Worm (Caenorhabditis elegans) whole organism, young adult: Measurements from ENCODE around the gene glb-11.

ENCODE experiments used
- B0019.2 ChIP-seq: fragments of 200-800 bp; sonication (Bioruptor generic); conservative IDR thresholded peaks from 2 replicates; pipeline ENCODE4 v1.3.6; 2022; ENCODE audit warnings: missing genetic modification reagents, missing genetic modification characterization, missing compliant biosample characterization
- B0261.1 ChIP-seq: sonication (generic microtip); optimal IDR thresholded peaks from 2 replicates; lab custom pipeline; 2016; ENCODE audit warnings: mild to moderate bottlenecking, missing genetic modification characterization, moderate library complexity, missing compliant biosample characterization
- C06A6.2 ChIP-seq: fragments of 200-800 bp; sonication (Bioruptor generic); conservative IDR thresholded peaks from 2 replicates; pipeline ENCODE4 v1.3.6; 2022; ENCODE audit warnings: missing genetic modification characterization, missing compliant biosample characterization
- F37B4.10 ChIP-seq: fragments of 200-800 bp; sonication (Bioruptor generic); IDR thresholded peaks from 2 replicates; pipeline ENCODE4 v1.3.6; 2022; ENCODE audit warnings: missing genetic modification characterization, missing compliant biosample characterization
- F39B2.1 ChIP-seq: fragments of 200-800 bp; sonication (Bioruptor generic); IDR thresholded peaks from 2 replicates; pipeline ENCODE4 v1.3.6; 2022; ENCODE audit warnings: missing genetic modification reagents, missing genetic modification characterization, missing compliant biosample characterization
- Y95B8A.8 ChIP-seq: fragments of 200-800 bp; sonication (Bioruptor generic); IDR thresholded peaks from 2 replicates; pipeline ENCODE4 v1.3.6; 2022; ENCODE audit warnings: missing genetic modification reagents, missing genetic modification characterization, missing compliant biosample characterization
- bed-1 ChIP-seq: fragments of 200-800 bp; sonication (Bioruptor generic); IDR thresholded peaks from 2 replicates; pipeline ENCODE4 v1.3.6; 2022; ENCODE audit warnings: missing genetic modification reagents, missing genetic modification characterization, missing compliant biosample characterization
- bed-2 ChIP-seq: fragments of 200-800 bp; sonication (Bioruptor generic); IDR thresholded peaks from 2 replicates; pipeline ENCODE4 v1.3.6; 2022; ENCODE audit warnings: missing genetic modification reagents, missing genetic modification characterization, missing compliant biosample characterization
- ceh-100 ChIP-seq: fragments of 200-800 bp; sonication (Bioruptor generic); IDR thresholded peaks from 2 replicates; pipeline ENCODE4 v1.3.6; 2022; ENCODE audit warnings: missing genetic modification reagents, missing genetic modification characterization, missing compliant biosample characterization
- ceh-58 ChIP-seq: fragments of 200-800 bp; sonication (Bioruptor generic); IDR thresholded peaks from 2 replicates; pipeline ENCODE4 v1.3.6; 2022; ENCODE audit warnings: missing genetic modification characterization, missing compliant biosample characterization
- ceh-79 ChIP-seq: sonication (generic microtip); optimal IDR thresholded peaks from 2 replicates; lab custom pipeline; 2017; ENCODE audit warnings: mild to moderate bottlenecking, missing genetic modification characterization, missing compliant biosample characterization
- die-1 ChIP-seq: sonication (generic microtip); optimal IDR thresholded peaks from 2 replicates; lab custom pipeline; 2016; ENCODE audit warnings: missing genotype, mild to moderate bottlenecking, missing genetic modification characterization, missing compliant biosample characterization
- dpff-1 ChIP-seq: sonication (generic microtip); optimal IDR thresholded peaks from 2 replicates; lab custom pipeline; 2017; ENCODE audit warnings: mild to moderate bottlenecking, missing genetic modification characterization, missing compliant biosample characterization
- dpl-1 ChIP-seq: fragments of 150-350 bp; optimal IDR thresholded peaks from 2 replicates; lab custom pipeline; 2014; ENCODE audit warnings: missing biosample characterization, missing genetic modification reagents, missing genetic modification characterization
- efl-1 ChIP-seq: fragments of 150-350 bp; optimal IDR thresholded peaks from 2 replicates; lab custom pipeline; 2014; ENCODE audit warnings: missing biosample characterization, missing genetic modification reagents, missing genetic modification characterization
- hlh-12 ChIP-seq: sonication (generic microtip); optimal IDR thresholded peaks from 2 replicates; lab custom pipeline; 2016; ENCODE audit warnings: missing genetic modification characterization, missing compliant biosample characterization
- hlh-26 ChIP-seq: fragments of 200-800 bp; sonication (Bioruptor generic); conservative IDR thresholded peaks from 2 replicates; pipeline ENCODE4 v1.3.6; 2022; ENCODE audit warnings: missing genetic modification reagents, missing genetic modification characterization, missing compliant biosample characterization
- hmg-1.2 ChIP-seq: fragments of 200-800 bp; sonication (Bioruptor generic); IDR thresholded peaks from 2 replicates; pipeline ENCODE4 v1.3.6; 2022; ENCODE audit warnings: missing genetic modification reagents, missing genetic modification characterization, missing compliant biosample characterization
- hrde-1 ChIP-seq: sonication (generic microtip); optimal IDR thresholded peaks from 2 replicates; lab custom pipeline; 2016; ENCODE audit warnings: missing genetic modification characterization, mild to moderate bottlenecking, missing compliant biosample characterization, moderate library complexity, missing genotype, missing genetic modification reagents, borderline replicate concordance
- lag-1 ChIP-seq: fragments of 200-800 bp; sonication (Bioruptor generic); IDR thresholded peaks from 2 replicates; pipeline ENCODE4 v1.3.6; 2022; ENCODE audit warnings: missing genetic modification reagents, missing genetic modification characterization, missing compliant biosample characterization
- let-526 ChIP-seq: fragments of 200-800 bp; sonication (Bioruptor generic); IDR thresholded peaks from 2 replicates; pipeline ENCODE4 v1.3.6; 2022; ENCODE audit warnings: missing genetic modification reagents, missing genetic modification characterization, missing compliant biosample characterization
- let-607 ChIP-seq, 2 experiments: fragments of 200-800 bp in 1 of 2; sonication (Bioruptor generic) in 1 of 2; sonication (generic microtip) in 1 of 2; optimal IDR thresholded peaks; 2 replicates each; lab custom pipeline; 2016 to 2018; ENCODE audit warnings: mild to moderate bottlenecking in 2 of 2, missing compliant biosample characterization in 2 of 2, missing genetic modification characterization in 2 of 2, moderate library complexity in 2 of 2, missing genotype in 1 of 2
- lin-35 ChIP-seq, 3 experiments: fragments of 150-350 bp in 2 of 3; sonication (generic microtip) in 1 of 3; optimal IDR thresholded peaks; 2 replicates each; lab custom pipeline; 2014 to 2018; ENCODE audit warnings: missing biosample characterization in 3 of 3, missing genetic modification characterization in 3 of 3, missing genetic modification reagents in 3 of 3
- lir-1 ChIP-seq: fragments of 200-800 bp; sonication (Bioruptor generic); conservative IDR thresholded peaks from 2 replicates; pipeline ENCODE4 v1.3.6; 2022; ENCODE audit warnings: missing genetic modification reagents, missing genetic modification characterization, missing compliant biosample characterization
- madf-10 ChIP-seq: sonication (generic microtip); optimal IDR thresholded peaks from 2 replicates; lab custom pipeline; 2016; ENCODE audit warnings: mild to moderate bottlenecking, missing genetic modification characterization, missing compliant biosample characterization
- nfya-1 ChIP-seq: sonication (generic microtip); optimal IDR thresholded peaks from 2 replicates; lab custom pipeline; 2017; ENCODE audit warnings: antibody characterized with exemption, missing compliant biosample characterization, missing genetic modification characterization, borderline replicate concordance; ENCODE audit not compliant: insufficient read depth
- nfyb-1 ChIP-seq: fragments of 200-800 bp; sonication (Bioruptor generic); IDR thresholded peaks from 2 replicates; pipeline ENCODE4 v1.3.6; 2022; ENCODE audit warnings: missing genetic modification reagents, missing genetic modification characterization, missing compliant biosample characterization
- rcor-1 ChIP-seq: fragments of 200-800 bp; sonication (Bioruptor generic); IDR thresholded peaks from 2 replicates; pipeline ENCODE4 v1.3.6; 2022; ENCODE audit warnings: missing genetic modification reagents, missing genetic modification characterization, missing compliant biosample characterization
- repo-1 ChIP-seq: sonication (generic microtip); optimal IDR thresholded peaks from 2 replicates; lab custom pipeline; 2017; ENCODE audit warnings: mild to moderate bottlenecking, missing genetic modification characterization, missing compliant biosample characterization
- sdz-38 ChIP-seq: sonication (generic microtip); optimal IDR thresholded peaks from 2 replicates; lab custom pipeline; 2016; ENCODE audit warnings: missing genotype, missing genetic modification characterization, missing compliant biosample characterization
- snpc-3.4 ChIP-seq: sonication (generic microtip); optimal IDR thresholded peaks from 2 replicates; lab custom pipeline; 2017; ENCODE audit warnings: missing genetic modification characterization, mild to moderate bottlenecking, missing compliant biosample characterization, antibody characterized with exemption, moderate library complexity, missing genotype, missing genetic modification reagents
- snpc-4 ChIP-seq, 5 experiments: fragments of 150-350 bp in 1 of 5; sonication (generic microtip) in 4 of 5; optimal IDR thresholded peaks; 2 replicates each; lab custom pipeline; 2014 to 2018; ENCODE audit warnings: missing genetic modification characterization in 5 of 5, missing biosample characterization in 3 of 5, antibody characterized with exemption in 2 of 5, mild to moderate bottlenecking in 2 of 5, missing compliant biosample characterization in 2 of 5, missing genotype in 2 of 5, moderate library complexity in 2 of 5, missing genetic modification reagents in 1 of 5
- somi-1 ChIP-seq: fragments of 200-800 bp; sonication (Bioruptor generic); optimal IDR thresholded peaks from 2 replicates; lab custom pipeline; 2018; ENCODE audit warnings: mild to moderate bottlenecking, missing genetic modification characterization, missing compliant biosample characterization
- zim-3 ChIP-seq: sonication (generic microtip); optimal IDR thresholded peaks from 2 replicates; lab custom pipeline; 2017; ENCODE audit warnings: mild to moderate bottlenecking, missing genetic modification characterization, moderate library complexity, missing compliant biosample characterization
- ztf-25 ChIP-seq: fragments of 200-800 bp; sonication (Bioruptor generic); IDR thresholded peaks from 2 replicates; pipeline ENCODE4 v1.3.6; 2022; ENCODE audit warnings: missing genetic modification reagents, missing genetic modification characterization, missing compliant biosample characterization
- ztf-3 ChIP-seq: fragments of 200-800 bp; sonication (Bioruptor generic); optimal IDR thresholded peaks from 2 replicates; lab custom pipeline; 2018; ENCODE audit warnings: mild to moderate bottlenecking, missing genetic modification characterization, missing compliant biosample characterization

glb-11 gene

ce11 chrIII:3974503-3974902 is 17.5 kb downstream of the glb-11 start:
- TF ChIP-seq nfyb-1 (GFP tag; lab: Robert Waterston, UW) (peak; percentile 63; the same call in 1 of the 2 replicates), bed-2 (GFP tag; lab: Robert Waterston, UW) (no peak)
- TF ChIP-seq, all 124 proteins: peak for 1

- TF ChIP-seq lir-1: no peak
- no peak for TF ChIP-seq ceh-79
- TF ChIP-seq F39B2.1 (GFP tag; lab: Robert Waterston, UW): no peak
- no peak for TF ChIP-seq lag-1 (GFP tag; lab: Robert Waterston, UW)
- no peak for TF ChIP-seq rcor-1
- TF ChIP-seq ztf-3 (GFP tag; lab: Kevin White, UChicago): no peak
- no peak for TF ChIP-seq hrde-1 (tag; lab: Kevin White, UChicago)
- no peak for TF ChIP-seq bed-1 (GFP tag; lab: Robert Waterston, UW)
- TF ChIP-seq madf-10: no peak
- TF ChIP-seq ceh-58: no peak
- no peak for TF ChIP-seq ztf-25 (GFP tag; lab: Robert Waterston, UW)
- TF ChIP-seq let-526 (GFP tag; lab: Robert Waterston, UW): no peak
- no peak for TF ChIP-seq hmg-1.2
These were observed 19.3 kb downstream of the glb-11 start, which contains the start of gene R10E9.4 for ce11 chrIII:3972687-3973086. Gene R10E9.4, minus strand, starts transcription at chrIII:3972787.

ce11 chrIII:3970395-3970794 is 21.6 kb downstream of the glb-11 start:
- TF ChIP-seq lin-35 (GFP tag; optimal IDR thresholded peaks at IDR 0.05; lab: Kevin White, UChicago) (no peak), efl-1 (GFP tag; lab: Kevin White, UChicago) (no peak), C06A6.2 (GFP tag; lab: Robert Waterston, UW) (no peak), dpff-1 (no peak), die-1 (no peak), F37B4.10 (GFP tag; lab: Robert Waterston, UW) (no peak), dpl-1 (GFP tag; lab: Kevin White, UChicago) (no peak), B0019.2 (GFP tag; lab: Robert Waterston, UW) (no peak), B0261.1 (no peak), repo-1 (tag; lab: Kevin White, UChicago) (no peak), zim-3 (tag; lab: Kevin White, UChicago) (no peak), sdz-38 (tag; lab: Kevin White, UChicago) (no peak), let-607 (tag; optimal IDR thresholded peaks at IDR 0.05; lab: Kevin White, UChicago) (no peak), hlh-12 (tag; lab: Kevin White, UChicago) (no peak), ceh-100 (GFP tag; lab: Robert Waterston, UW) (no peak), bed-1 (GFP tag; lab: Robert Waterston, UW) (no peak), snpc-4 (GFP tag; optimal IDR thresholded peaks at IDR 0.05; lab: Kevin White, UChicago) (no peak), snpc-4 (tag; optimal IDR thresholded peaks at IDR 0.05; lab: Kevin White, UChicago) (no peak)

ce11 chrIII:3969133-3969532 is 22.9 kb downstream of the glb-11 start:
- no peak for TF ChIP-seq snpc-3.4 (tag; lab: Kevin White, UChicago)
- no peak for TF ChIP-seq zim-3 (tag; lab: Kevin White, UChicago)
- TF ChIP-seq somi-1 (GFP tag; lab: Kevin White, UChicago): no peak
- TF ChIP-seq lir-1: no peak
- TF ChIP-seq Y95B8A.8 (GFP tag; lab: Robert Waterston, UW): no peak
- no peak for TF ChIP-seq repo-1 (tag; lab: Kevin White, UChicago)
- no peak for TF ChIP-seq hlh-26 (GFP tag; lab: Robert Waterston, UW)
- TF ChIP-seq nfya-1 (tag; lab: Kevin White, UChicago): no peak
